Worm (Caenorhabditis elegans): Measurements from ENCODE around the gene F36H9.10.

Gene F36H9.10

ce11 chrV:1774874-1775589 is 23.0 kb upstream of the F36H9.10 start, which contains the start of gene F36H9.7:
F36H9.7 (minus strand) TSS chrV:1774924.
- TF ChIP-seq fkh-10 (GFP tag; optimal IDR thresholded peaks at IDR 0.05): no peak
- no peak for TF ChIP-seq snpc-4 (tag; optimal IDR thresholded peaks at IDR 0.05)
- TF ChIP-seq hmg-11 (tag; optimal IDR thresholded peaks at IDR 0.05): no peak
- TF ChIP-seq unc-39 (tag; optimal IDR thresholded peaks at IDR 0.05): no peak
- TF ChIP-seq daf-12 (tag; optimal IDR thresholded peaks at IDR 0.05): no peak
- no peak for TF ChIP-seq pha-4 (tag; optimal IDR thresholded peaks at IDR 0.05)
- no peak for TF ChIP-seq unc-62 (GFP tag; optimal IDR thresholded peaks at IDR 0.05)
- no peak for TF ChIP-seq elt-2 (tag; optimal IDR thresholded peaks at IDR 0.05)
- no peak for TF ChIP-seq nhr-43 (tag; optimal IDR thresholded peaks at IDR 0.05; ENCODE audit: poor library complexity, severe bottlenecking)
- no peak for TF ChIP-seq R02D3.7 (tag; optimal IDR thresholded peaks at IDR 0.05)
- TF ChIP-seq ceh-28 (tag; optimal IDR thresholded peaks at IDR 0.05): no peak
- TF ChIP-seq nhr-12 (tag; optimal IDR thresholded peaks at IDR 0.05): no peak
- no peak for TF ChIP-seq jun-1 (tag; optimal IDR thresholded peaks at IDR 0.05)
- no peak for TF ChIP-seq nhr-28 (tag; optimal IDR thresholded peaks at IDR 0.05)
- TF ChIP-seq ztf-4 (tag; optimal IDR thresholded peaks at IDR 0.05): no peak
- TF ChIP-seq nhr-67 (tag; optimal IDR thresholded peaks at IDR 0.05): no peak

DNA sequence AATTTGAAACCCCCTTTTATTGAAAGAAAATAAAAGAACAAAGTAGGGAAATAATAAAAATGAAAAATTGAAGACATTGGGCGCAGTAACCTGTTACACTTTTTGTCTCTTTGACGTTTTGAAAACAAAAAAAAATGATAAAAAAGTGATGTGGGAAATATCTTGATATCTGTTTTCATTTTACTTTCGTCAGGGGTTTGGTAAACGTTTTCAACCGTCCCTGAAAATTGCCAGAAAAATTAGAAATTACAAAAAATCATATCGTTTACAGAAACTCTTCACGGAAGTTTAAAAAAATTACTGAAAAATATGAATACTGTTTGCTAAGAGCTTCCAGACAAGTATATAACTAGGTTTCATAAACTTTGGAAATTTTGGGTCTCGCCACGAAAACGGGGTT is 18.9 kb upstream of the F36H9.10 start, which contains the start of gene F36H9.4:
TSS of gene F36H9.4 (minus strand) at position 101 of the 400 bp plus-strand sequence.
- no peak for TF ChIP-seq skn-1 (tag; optimal IDR thresholded peaks at IDR 0.05)
- no peak for TF ChIP-seq elt-3 (tag; optimal IDR thresholded peaks at IDR 0.05)
- TF ChIP-seq elt-1 (tag; optimal IDR thresholded peaks at IDR 0.05): no peak

ce11 chrV:1779994-1780393 is 18.0 kb upstream of the F36H9.10 start:
- TF ChIP-seq unc-39 (tag; optimal IDR thresholded peaks at IDR 0.05) (no peak), nfya-1 (tag; optimal IDR thresholded peaks at IDR 0.05; ENCODE audit: insufficient read depth) (peak; percentile 86), egl-27 (tag; optimal IDR thresholded peaks at IDR 0.05) (no peak), lin-15B (tag; optimal IDR thresholded peaks at IDR 0.05) (no peak)

DNA sequence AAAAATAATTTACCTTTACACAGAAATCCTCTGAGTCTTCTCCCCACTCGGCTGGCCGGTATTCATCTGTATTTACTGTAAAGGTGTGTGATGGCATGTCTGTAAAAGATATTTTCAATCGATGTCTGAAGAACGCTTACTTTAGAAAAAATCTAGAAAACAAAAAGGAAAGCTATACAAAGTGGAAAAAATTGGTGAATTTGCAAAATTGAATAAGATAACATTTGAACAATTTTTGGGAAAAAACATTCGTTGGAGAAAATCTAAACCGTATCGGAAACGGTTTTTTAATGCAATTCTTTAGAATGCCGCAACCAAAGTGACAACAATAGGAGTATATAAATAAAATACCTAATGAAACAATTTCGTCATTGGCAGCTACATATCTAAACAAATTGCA is 16.1 kb upstream of the F36H9.10 start, which contains the start of gene F36H9.5:
TSS of gene F36H9.5 (minus strand) at position 101 of the 400 bp plus-strand sequence.
- no peak for TF ChIP-seq skn-1 (tag; optimal IDR thresholded peaks at IDR 0.05)
- no peak for TF ChIP-seq fkh-2 (tag; optimal IDR thresholded peaks at IDR 0.05)
- no peak for TF ChIP-seq elt-3 (tag; optimal IDR thresholded peaks at IDR 0.05)
- no peak for TF ChIP-seq lsy-12 (tag; optimal IDR thresholded peaks at IDR 0.05)
- TF ChIP-seq ceh-28 (tag; optimal IDR thresholded peaks at IDR 0.05): no peak
- TF ChIP-seq lin-39 (tag; optimal IDR thresholded peaks at IDR 0.05): no peak
- no peak for TF ChIP-seq nhr-25 (tag; optimal IDR thresholded peaks at IDR 0.05)

- no peak for TF ChIP-seq tbx-2 (tag; optimal IDR thresholded peaks at IDR 0.05)
- TF ChIP-seq mdl-1 (tag; optimal IDR thresholded peaks at IDR 0.05): no peak
- no peak for TF ChIP-seq egl-27 (tag; optimal IDR thresholded peaks at IDR 0.05)
- TF ChIP-seq eor-1 (tag; optimal IDR thresholded peaks at IDR 0.05): no peak
- no peak for TF ChIP-seq elt-1 (tag; optimal IDR thresholded peaks at IDR 0.05)
- TF ChIP-seq elt-3 (tag; optimal IDR thresholded peaks at IDR 0.05): no peak
- no peak for TF ChIP-seq nfya-1 (tag; optimal IDR thresholded peaks at IDR 0.05; ENCODE audit: insufficient read depth)
- no peak for TF ChIP-seq ceh-16 (tag; optimal IDR thresholded peaks at IDR 0.05)
- no peak for TF ChIP-seq mml-1 (tag; optimal IDR thresholded peaks at IDR 0.05)
- no peak for TF ChIP-seq zag-1 (tag; optimal IDR thresholded peaks at IDR 0.05)
These were observed 9.8 kb upstream of the F36H9.10 start, which contains the start of gene F36H9.2 for ce11 chrV:1788157-1788556. F36H9.2 (plus strand) TSS chrV:1788457.

DNA sequence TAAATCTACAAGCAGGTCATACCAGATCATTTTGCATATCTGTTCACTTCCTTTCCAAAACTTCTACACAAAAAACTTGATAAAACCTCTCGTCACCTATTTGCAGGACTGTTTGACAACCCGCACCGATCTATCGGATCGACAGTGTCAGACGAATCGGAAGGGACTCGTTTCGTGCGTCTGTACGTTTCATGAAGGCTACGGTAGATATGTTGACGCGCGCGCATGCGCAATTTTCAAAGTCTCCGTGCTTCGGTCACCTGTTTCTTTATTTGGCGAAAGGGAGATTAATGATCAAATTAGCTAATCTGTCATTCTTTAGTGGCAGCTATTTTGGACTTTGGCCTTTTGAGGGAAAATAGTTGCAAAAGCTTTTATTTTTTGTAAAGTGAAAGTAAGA is 8.5 kb upstream of the F36H9.10 start:
- TF ChIP-seq unc-62 (GFP tag; optimal IDR thresholded peaks at IDR 0.05) (no peak), nhr-25 (tag; optimal IDR thresholded peaks at IDR 0.05) (peak; percentile 93), ama-1 (optimal IDR thresholded peaks at IDR 0.05) (no peak), elt-3 (tag; optimal IDR thresholded peaks at IDR 0.05) (peak in 1 of 3 experiments; percentile 16), nhr-77 (tag; optimal IDR thresholded peaks at IDR 0.05) (no peak), lsy-12 (tag; optimal IDR thresholded peaks at IDR 0.05) (no peak), nfya-1 (tag; optimal IDR thresholded peaks at IDR 0.05; ENCODE audit: insufficient read depth) (peak; percentile 24), nhr-11 (tag; optimal IDR thresholded peaks at IDR 0.05) (no peak), nhr-43 (tag; optimal IDR thresholded peaks at IDR 0.05; ENCODE audit: poor library complexity, severe bottlenecking) (peak; percentile 92), skn-1 (tag; optimal IDR thresholded peaks at IDR 0.05) (no peak), nhr-23 (tag; optimal IDR thresholded peaks at IDR 0.05) (peak; percentile 28), tbx-2 (tag; optimal IDR thresholded peaks at IDR 0.05) (peak; percentile 8), elt-1 (tag; optimal IDR thresholded peaks at IDR 0.05) (peak; percentile 11), snpc-4 (tag; optimal IDR thresholded peaks at IDR 0.05) (no peak), daf-12 (tag; optimal IDR thresholded peaks at IDR 0.05) (no peak), elt-2 (tag; optimal IDR thresholded peaks at IDR 0.05) (no peak), lin-39 (tag; optimal IDR thresholded peaks at IDR 0.05) (no peak)

Measured in whole organism, L3 larva.